Worm (Caenorhabditis elegans) whole organism, early embryonic: Measurements from ENCODE around the gene Y54G2A.11.

Source experiments
- B0310.2 ChIP-seq: sonication (generic microtip); optimal IDR thresholded peaks from 2 replicates; lab custom pipeline; 2016; ENCODE audit warnings: mild to moderate bottlenecking, missing genetic modification characterization, missing compliant biosample characterization
- aly-1 ChIP-seq: sonication (generic microtip); optimal IDR thresholded peaks from 2 replicates; lab custom pipeline; 2016; ENCODE audit warnings: missing genetic modification characterization, missing compliant biosample characterization
- ama-1 ChIP-seq: fragments of 150-350 bp; optimal IDR thresholded peaks from 2 replicates; lab custom pipeline; 2014
- ets-7 ChIP-seq: sonication (generic microtip); optimal IDR thresholded peaks from 2 replicates; lab custom pipeline; 2016; ENCODE audit warnings: missing genotype, missing genetic modification characterization, missing compliant biosample characterization
- flt-1 ChIP-seq: fragments of 200-800 bp; sonication (Bioruptor generic); IDR thresholded peaks from 2 replicates; pipeline ENCODE4 v1.3.6; 2022; ENCODE audit warnings: missing genetic modification characterization, missing compliant biosample characterization
- hmbx-1 ChIP-seq: sonication (generic microtip); optimal IDR thresholded peaks from 2 replicates; lab custom pipeline; 2016; ENCODE audit warnings: mild to moderate bottlenecking, missing genetic modification characterization, missing compliant biosample characterization
- hmg-4 ChIP-seq: fragments of 200-800 bp; sonication (Bioruptor generic); optimal IDR thresholded peaks from 2 replicates; lab custom pipeline; 2018; ENCODE audit warnings: mild to moderate bottlenecking, missing genetic modification characterization, missing compliant biosample characterization
- hnd-1 ChIP-seq: sonication (generic microtip); optimal IDR thresholded peaks from 2 replicates; lab custom pipeline; 2016; ENCODE audit warnings: missing genetic modification characterization, missing compliant biosample characterization
- pes-1 ChIP-seq: fragments of 200-800 bp; sonication (Bioruptor generic); IDR thresholded peaks from 2 replicates; pipeline ENCODE4 v1.3.6; 2022; ENCODE audit warnings: missing genetic modification reagents, missing genetic modification characterization, missing compliant biosample characterization
- scrt-1 ChIP-seq: fragments of 200-800 bp; sonication (Bioruptor generic); IDR thresholded peaks from 2 replicates; pipeline ENCODE4 v1.3.6; 2022; ENCODE audit warnings: missing genetic modification characterization, missing compliant biosample characterization
- sea-1 ChIP-seq: fragments of 200-800 bp; sonication (Bioruptor generic); conservative IDR thresholded peaks from 2 replicates; pipeline ENCODE4 v1.3.6; 2022; ENCODE audit warnings: missing genetic modification characterization, missing compliant biosample characterization
- tbx-11 ChIP-seq: fragments of 200-800 bp; sonication (Bioruptor generic); IDR thresholded peaks from 2 replicates; pipeline ENCODE4 v1.3.6; 2022; ENCODE audit warnings: missing genetic modification characterization, missing compliant biosample characterization
- tbx-37 ChIP-seq: fragments of 200-800 bp; sonication (Bioruptor generic); conservative IDR thresholded peaks from 2 replicates; pipeline ENCODE4 v1.3.6; 2022; ENCODE audit warnings: missing genetic modification reagents, missing genetic modification characterization, missing compliant biosample characterization
- tra-4 ChIP-seq: sonication (generic microtip); optimal IDR thresholded peaks from 2 replicates; lab custom pipeline; 2017; ENCODE audit warnings: missing genetic modification characterization, missing compliant biosample characterization

- TF ChIP-seq tbx-37 (GFP tag; lab: Robert Waterston, UW) (no peak), hmg-4 (GFP tag; lab: Kevin White, UChicago) (no peak), hnd-1 (no peak), ama-1 (no peak), pes-1 (GFP tag; lab: Robert Waterston, UW) (peak; percentile 54; the same call in 1 of the 2 replicates), tra-4 (tag; lab: Kevin White, UChicago) (no peak), tbx-11 (GFP tag; lab: Robert Waterston, UW) (no peak), aly-1 (tag; lab: Kevin White, UChicago) (no peak), ets-7 (tag; lab: Kevin White, UChicago) (no peak), sea-1 (GFP tag; lab: Robert Waterston, UW) (no peak), flt-1 (GFP tag; lab: Robert Waterston, UW) (0 out of 2 replicates have a peak, but pooled peaks have one; percentile 13), B0310.2 (no peak), hmbx-1 (no peak), scrt-1 (GFP tag; lab: Robert Waterston, UW) (peak; percentile 38; the same call in 1 of the 2 replicates)
Measured at ce11 chrIV:2801004-2801403, 29.4 kb upstream of the Y54G2A.11 start.
